Worm (Caenorhabditis elegans): ENCODE results near the gene lep-2.

Gene lep-2

DNA sequence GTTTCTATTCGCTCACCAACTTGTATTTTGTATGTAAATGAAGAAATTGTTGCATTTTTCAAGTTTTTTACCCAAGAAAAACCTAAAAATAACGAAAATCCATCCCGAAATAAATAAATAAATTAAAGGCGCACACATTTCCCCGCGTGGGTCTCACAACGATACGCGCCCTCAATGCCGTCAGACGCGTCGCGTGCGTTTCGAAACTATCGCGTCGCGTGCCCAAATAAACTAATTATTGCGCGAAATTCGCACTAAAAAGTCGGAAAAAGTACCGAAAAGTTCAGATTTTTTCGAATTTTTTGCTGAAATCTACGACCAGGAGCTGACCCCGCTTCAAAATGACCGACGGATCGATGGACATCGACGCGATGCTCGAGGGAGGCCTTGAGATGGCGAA is 20.4 kb downstream of the lep-2 start, which contains the start of gene rbm-39 (continued):
- TF ChIP-seq lin-35 (GFP tag; optimal IDR thresholded peaks at IDR 0.05) (peak in 2 of 3 experiments; percentile 40 to 76), nhr-179 (tag; optimal IDR thresholded peaks at IDR 0.05) (no peak), nhr-27 (tag; optimal IDR thresholded peaks at IDR 0.05) (no peak), F55B11.4 (tag; optimal IDR thresholded peaks at IDR 0.05; ENCODE audit: borderline replicate concordance, insufficient read depth) (no peak), somi-1 (GFP tag; optimal IDR thresholded peaks at IDR 0.05) (no peak), dox-1 (GFP tag; IDR thresholded peaks at IDR 0.05) (peak; percentile 88), sea-2 (GFP tag; IDR thresholded peaks at IDR 0.05) (no peak), lin-26 (GFP tag; IDR thresholded peaks at IDR 0.05) (no peak), pha-4 (tag; optimal IDR thresholded peaks at IDR 0.05) (no peak), die-1 (tag; optimal IDR thresholded peaks at IDR 0.05) (no peak), C17E4.6 (GFP tag; IDR thresholded peaks at IDR 0.05) (no peak), F52B5.7 (tag; optimal IDR thresholded peaks at IDR 0.05) (no peak), sptf-2 (GFP tag; optimal IDR thresholded peaks at IDR 0.05) (no peak), zim-3 (tag; optimal IDR thresholded peaks at IDR 0.05) (no peak), bed-1 (GFP tag; IDR thresholded peaks at IDR 0.05) (no peak), hmg-20 (GFP tag; IDR thresholded peaks at IDR 0.05) (no peak), tlf-1 (GFP tag; optimal IDR thresholded peaks at IDR 0.05) (peak; percentile 73), lsl-1 (GFP tag; optimal IDR thresholded peaks at IDR 0.05) (peak; percentile 78), tbx-9 (tag; optimal IDR thresholded peaks at IDR 0.05; ENCODE audit: borderline replicate concordance) (no peak), ceh-40 (GFP tag; IDR thresholded peaks at IDR 0.05) (no peak), snpc-4 (GFP tag; optimal IDR thresholded peaks at IDR 0.05) (no peak), snpc-4 (tag; optimal IDR thresholded peaks at IDR 0.05) (peak; percentile 58 to 69 (median 62)), attf-6 (GFP tag; IDR thresholded peaks at IDR 0.05) (no peak), snpc-1.3 (tag; optimal IDR thresholded peaks at IDR 0.05; ENCODE audit: insufficient read depth) (peak; percentile 63), madf-6 (GFP tag; IDR thresholded peaks at IDR 0.05) (peak; percentile 80), aptf-2 (GFP tag; conservative IDR thresholded peaks at IDR 0.05) (no peak), dpff-1 (tag; optimal IDR thresholded peaks at IDR 0.05) (no peak), F49E8.2 (tag; optimal IDR thresholded peaks at IDR 0.05; ENCODE audit: insufficient read depth) (peak; percentile 31), K11D2.4 (GFP tag; IDR thresholded peaks at IDR 0.05) (0 out of 2 replicates have a peak, but pooled peaks have one; percentile 49), madf-10 (tag; optimal IDR thresholded peaks at IDR 0.05) (peak; percentile 83), repo-1 (tag; optimal IDR thresholded peaks at IDR 0.05) (peak; percentile 85), nfyb-1 (GFP tag; IDR thresholded peaks at IDR 0.05) (peak; percentile 84), ztf-26 (tag; optimal IDR thresholded peaks at IDR 0.05) (peak; percentile 30), lir-1 (GFP tag; conservative IDR thresholded peaks at IDR 0.05) (peak; percentile 69; the same call in 1 of the 2 replicates), C06A6.2 (GFP tag; conservative IDR thresholded peaks at IDR 0.05) (0 out of 2 replicates have a peak, but pooled peaks have one; percentile 29), Y53F4B.3 (GFP tag; IDR thresholded peaks at IDR 0.05) (peak; percentile 46; the same call in 1 of the 2 replicates), ccch-3 (GFP tag; optimal IDR thresholded peaks at IDR 0.05) (no peak), Y56A3A.18 (GFP tag; IDR thresholded peaks at IDR 0.05) (no peak), Y53G8AR.9 (GFP tag; conservative IDR thresholded peaks at IDR 0.05) (no peak; the same call in 1 of the 2 replicates), snpc-3.4 (tag; optimal IDR thresholded peaks at IDR 0.05) (peak; percentile 77), egl-18 (GFP tag; IDR thresholded peaks at IDR 0.05) (no peak), pbrm-1 (GFP tag; IDR thresholded peaks at IDR 0.05) (peak; percentile 75), mes-4 (tag; optimal IDR thresholded peaks at IDR 0.05) (no peak), mcd-1 (GFP tag; IDR thresholded peaks at IDR 0.05) (peak; percentile 79), let-526 (GFP tag; IDR thresholded peaks at IDR 0.05) (no peak), hrde-1 (tag; optimal IDR thresholded peaks at IDR 0.05; ENCODE audit: borderline replicate concordance) (peak; percentile 22), cebp-1 (GFP tag; IDR thresholded peaks at IDR 0.05) (peak; percentile 64; the same call in 1 of the 2 replicates), cebp-1 (tag; optimal IDR thresholded peaks at IDR 0.05) (peak; percentile 92)
